Worm (Caenorhabditis elegans) whole organism, L4/young adult: ENCODE results near the gene srh-125.

Source experiments
- W03F9.2 ChIP-seq: fragments of 150-350 bp; optimal IDR thresholded peaks from 2 replicates; lab custom pipeline; 2014; ENCODE audit warnings: missing biosample characterization, missing genetic modification characterization
- dao-5 ChIP-seq: sonication (generic microtip); optimal IDR thresholded peaks from 2 replicates; lab custom pipeline; 2016; ENCODE audit warnings: missing genotype, missing genetic modification characterization, moderate library complexity, missing compliant biosample characterization
- him-1 ChIP-seq: sonication (generic microtip); optimal IDR thresholded peaks from 2 replicates; lab custom pipeline; 2016; ENCODE audit warnings: missing genotype, missing genetic modification reagents, missing genetic modification characterization, missing compliant biosample characterization

DNA sequence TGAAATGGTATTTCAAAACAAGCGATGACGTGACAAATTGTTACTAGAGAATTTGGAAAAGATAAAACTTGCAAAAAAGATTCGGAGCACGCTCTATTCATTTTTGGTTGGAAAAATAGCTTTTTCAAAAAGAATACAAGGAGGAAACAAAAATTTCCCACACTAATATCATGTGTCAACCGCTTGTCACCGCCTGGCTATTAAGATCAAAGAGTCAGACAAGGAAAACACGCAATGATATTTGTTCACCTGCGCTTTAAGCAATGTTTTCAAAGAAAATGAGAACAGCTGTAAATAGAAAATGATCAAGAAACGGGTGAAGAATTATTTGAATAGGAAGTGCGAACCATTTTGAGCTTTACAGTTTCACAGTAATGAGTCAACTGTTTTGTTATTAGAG is at the start of gene srh-125:
- TF ChIP-seq dao-5 (tag; lab: Kevin White, UChicago), result no peak
- no peak for TF ChIP-seq him-1
- no peak for TF ChIP-seq W03F9.2 (tag; lab: Kevin White, UChicago)
